Worm (Caenorhabditis elegans) whole organism, L3 larva: ENCODE measurements around the gene B0513.4.

Experiments used
- R02D3.7 ChIP-seq: fragments of 150-350 bp; optimal IDR thresholded peaks from 2 replicates; lab custom pipeline; 2014; ENCODE audit warnings: missing biosample characterization, missing genetic modification characterization
- ZK546.5 ChIP-seq: sonication (generic microtip); optimal IDR thresholded peaks from 2 replicates; lab custom pipeline; 2017; ENCODE audit warnings: missing biosample characterization, missing genetic modification characterization
- aly-2 ChIP-seq: fragments of 150-350 bp; optimal IDR thresholded peaks from 2 replicates; lab custom pipeline; 2014; ENCODE audit warnings: missing biosample characterization, missing genetic modification characterization
- ama-1 ChIP-seq: fragments of 150-350 bp; optimal IDR thresholded peaks from 2 replicates; lab custom pipeline; 2018
- ceh-16 ChIP-seq: sonication (generic microtip); optimal IDR thresholded peaks from 2 replicates; lab custom pipeline; 2017; ENCODE audit warnings: missing biosample characterization, missing genetic modification characterization
- ceh-28 ChIP-seq: fragments of 150-350 bp; optimal IDR thresholded peaks from 2 replicates; lab custom pipeline; 2014; ENCODE audit warnings: missing biosample characterization, missing genetic modification reagents, missing genetic modification characterization
- ceh-82 ChIP-seq: fragments of 150-350 bp; optimal IDR thresholded peaks from 2 replicates; lab custom pipeline; 2014; ENCODE audit warnings: missing biosample characterization, missing genetic modification characterization
- ceh-9 ChIP-seq: sonication (generic microtip); optimal IDR thresholded peaks from 2 replicates; lab custom pipeline; 2018; ENCODE audit warnings: missing biosample characterization, missing genetic modification characterization
- daf-12 ChIP-seq: fragments of 150-350 bp; optimal IDR thresholded peaks from 2 replicates; lab custom pipeline; 2014; ENCODE audit warnings: missing biosample characterization, missing genetic modification reagents, missing genetic modification characterization
- egl-27 ChIP-seq: sonication (generic microtip); optimal IDR thresholded peaks from 4 replicates; lab custom pipeline; 2017; ENCODE audit warnings: missing biosample characterization, missing genetic modification reagents, missing genetic modification characterization
- egl-5 ChIP-seq: fragments of 150-350 bp; optimal IDR thresholded peaks from 2 replicates; lab custom pipeline; 2017; ENCODE audit warnings: missing biosample characterization, missing genetic modification reagents, missing genetic modification characterization, inconsistent platforms
- elt-1 ChIP-seq: fragments of 150-350 bp; optimal IDR thresholded peaks from 2 replicates; lab custom pipeline; 2014; ENCODE audit warnings: missing biosample characterization, missing genetic modification characterization
- elt-2 ChIP-seq: sonication (generic microtip); optimal IDR thresholded peaks from 2 replicates; lab custom pipeline; 2016; ENCODE audit warnings: missing genetic modification reagents, mild to moderate bottlenecking, missing genetic modification characterization, missing compliant biosample characterization
- elt-3 ChIP-seq, 3 experiments: fragments of 150-350 bp in 1 of 3; sonication (generic microtip) in 2 of 3; optimal IDR thresholded peaks; 2 replicates in 2 of 3; 4 replicates in 1 of 3; lab custom pipeline; 2014 to 2017; ENCODE audit warnings: missing biosample characterization in 3 of 3, missing genetic modification characterization in 3 of 3
- eor-1 ChIP-seq, 2 experiments: fragments of 150-350 bp; optimal IDR thresholded peaks; 2 replicates each; lab custom pipeline; 2014 to 2018; ENCODE audit warnings: missing biosample characterization in 2 of 2, missing genetic modification characterization in 2 of 2
- fkh-10 ChIP-seq: sonication (generic microtip); optimal IDR thresholded peaks from 2 replicates; lab custom pipeline; 2017; ENCODE audit warnings: missing biosample characterization, missing genetic modification reagents, missing genetic modification characterization
- fkh-2 ChIP-seq: fragments of 150-350 bp; optimal IDR thresholded peaks from 2 replicates; lab custom pipeline; 2014; ENCODE audit warnings: missing biosample characterization, missing genetic modification reagents, missing genetic modification characterization
- fos-1 ChIP-seq: fragments of 150-350 bp; optimal IDR thresholded peaks from 2 replicates; lab custom pipeline; 2014; ENCODE audit warnings: missing biosample characterization, missing genetic modification characterization
- hmg-11 ChIP-seq: sonication (generic microtip); optimal IDR thresholded peaks from 2 replicates; lab custom pipeline; 2016; ENCODE audit warnings: missing genetic modification characterization, missing compliant biosample characterization
- jun-1 ChIP-seq: fragments of 150-350 bp; optimal IDR thresholded peaks from 2 replicates; lab custom pipeline; 2014; ENCODE audit warnings: missing biosample characterization, missing genetic modification reagents, missing genetic modification characterization
- lin-15B ChIP-seq: fragments of 150-350 bp; optimal IDR thresholded peaks from 2 replicates; lab custom pipeline; 2014; ENCODE audit warnings: missing biosample characterization, missing genetic modification characterization
- lin-39 ChIP-seq: fragments of 150-350 bp; optimal IDR thresholded peaks from 2 replicates; lab custom pipeline; 2018; ENCODE audit warnings: missing biosample characterization, missing genetic modification reagents, missing genetic modification characterization
- lsy-12 ChIP-seq: sonication (generic microtip); optimal IDR thresholded peaks from 2 replicates; lab custom pipeline; 2016; ENCODE audit warnings: mild to moderate bottlenecking, missing genetic modification characterization, missing compliant biosample characterization
- mdl-1 ChIP-seq: fragments of 150-350 bp; optimal IDR thresholded peaks from 2 replicates; lab custom pipeline; 2014; ENCODE audit warnings: missing biosample characterization, missing genetic modification characterization
- mml-1 ChIP-seq: fragments of 150-350 bp; sonication (generic microtip); optimal IDR thresholded peaks from 3 replicates; lab custom pipeline; 2014; ENCODE audit warnings: missing biosample characterization, missing genetic modification characterization
- nfya-1 ChIP-seq: sonication (generic microtip); optimal IDR thresholded peaks from 2 replicates; lab custom pipeline; 2017; ENCODE audit warnings: missing genetic modification characterization, mild to moderate bottlenecking, missing compliant biosample characterization, antibody characterized with exemption, moderate library complexity; ENCODE audit not compliant: insufficient read depth
- nhr-11 ChIP-seq: fragments of 150-350 bp; optimal IDR thresholded peaks from 2 replicates; lab custom pipeline; 2014; ENCODE audit warnings: missing biosample characterization, missing genetic modification characterization
- nhr-12 ChIP-seq: fragments of 150-350 bp; optimal IDR thresholded peaks from 2 replicates; lab custom pipeline; 2014; ENCODE audit warnings: missing biosample characterization, missing genetic modification characterization
- nhr-23 ChIP-seq: fragments of 150-350 bp; optimal IDR thresholded peaks from 2 replicates; lab custom pipeline; 2014; ENCODE audit warnings: missing biosample characterization, missing genetic modification reagents, missing genetic modification characterization
- nhr-237 ChIP-seq: fragments of 150-350 bp; optimal IDR thresholded peaks from 2 replicates; lab custom pipeline; 2014; ENCODE audit warnings: missing biosample characterization, missing genetic modification characterization
- nhr-25 ChIP-seq: sonication (generic microtip); optimal IDR thresholded peaks from 2 replicates; lab custom pipeline; 2017; ENCODE audit warnings: missing biosample characterization, missing genetic modification characterization
- nhr-28 ChIP-seq: fragments of 150-350 bp; optimal IDR thresholded peaks from 2 replicates; lab custom pipeline; 2014; ENCODE audit warnings: missing biosample characterization, missing genetic modification characterization
- nhr-43 ChIP-seq: sonication (generic microtip); optimal IDR thresholded peaks from 2 replicates; lab custom pipeline; 2016; ENCODE audit warnings: mild to moderate bottlenecking, missing genetic modification characterization, missing compliant biosample characterization; ENCODE audit not compliant: poor library complexity, severe bottlenecking
- nhr-67 ChIP-seq: fragments of 150-350 bp; optimal IDR thresholded peaks from 2 replicates; lab custom pipeline; 2014; ENCODE audit warnings: missing biosample characterization, missing genetic modification characterization
- nhr-76 ChIP-seq: fragments of 150-350 bp; sonication (generic microtip); optimal IDR thresholded peaks from 5 replicates; lab custom pipeline; 2014; ENCODE audit warnings: missing biosample characterization, missing genetic modification characterization
- nhr-77 ChIP-seq: fragments of 150-350 bp; optimal IDR thresholded peaks from 2 replicates; lab custom pipeline; 2014; ENCODE audit warnings: missing biosample characterization, missing genetic modification characterization
- pha-4 ChIP-seq: fragments of 150-350 bp; optimal IDR thresholded peaks from 2 replicates; lab custom pipeline; 2014; ENCODE audit warnings: missing biosample characterization, missing genetic modification reagents, missing genetic modification characterization
- pqm-1 ChIP-seq: fragments of 150-350 bp; optimal IDR thresholded peaks from 2 replicates; lab custom pipeline; 2017; ENCODE audit warnings: missing biosample characterization, missing genetic modification characterization, inconsistent platforms
- sea-2 ChIP-seq: fragments of 150-350 bp; sonication (generic microtip); optimal IDR thresholded peaks from 4 replicates; lab custom pipeline; 2014; ENCODE audit warnings: missing biosample characterization, missing genetic modification reagents, missing genetic modification characterization
- skn-1 ChIP-seq: fragments of 150-350 bp; optimal IDR thresholded peaks from 2 replicates; lab custom pipeline; 2014; ENCODE audit warnings: missing biosample characterization, missing genetic modification characterization
- snpc-4 ChIP-seq: fragments of 150-350 bp; optimal IDR thresholded peaks from 2 replicates; lab custom pipeline; 2014; ENCODE audit warnings: missing biosample characterization, missing genetic modification characterization
- tbx-2 ChIP-seq: sonication (generic microtip); optimal IDR thresholded peaks from 2 replicates; lab custom pipeline; 2016; ENCODE audit warnings: mild to moderate bottlenecking, missing genetic modification characterization, missing compliant biosample characterization
- unc-39 ChIP-seq: sonication (generic microtip); optimal IDR thresholded peaks from 4 replicates; lab custom pipeline; 2017; ENCODE audit warnings: missing biosample characterization, missing genetic modification characterization
- unc-62 ChIP-seq: fragments of 150-350 bp; sonication (generic microtip); optimal IDR thresholded peaks from 4 replicates; lab custom pipeline; 2014; ENCODE audit warnings: missing biosample characterization, missing genetic modification reagents, missing genetic modification characterization
- zag-1 ChIP-seq: fragments of 150-350 bp; optimal IDR thresholded peaks from 2 replicates; lab custom pipeline; 2014; ENCODE audit warnings: missing biosample characterization, missing genetic modification characterization
- ztf-11 ChIP-seq: fragments of 150-350 bp; optimal IDR thresholded peaks from 2 replicates; lab custom pipeline; 2014; ENCODE audit warnings: missing biosample characterization, missing genetic modification characterization
- ztf-4 ChIP-seq: fragments of 150-350 bp; optimal IDR thresholded peaks from 2 replicates; lab custom pipeline; 2014; ENCODE audit warnings: missing biosample characterization, missing genetic modification characterization

Gene B0513.4

DNA sequence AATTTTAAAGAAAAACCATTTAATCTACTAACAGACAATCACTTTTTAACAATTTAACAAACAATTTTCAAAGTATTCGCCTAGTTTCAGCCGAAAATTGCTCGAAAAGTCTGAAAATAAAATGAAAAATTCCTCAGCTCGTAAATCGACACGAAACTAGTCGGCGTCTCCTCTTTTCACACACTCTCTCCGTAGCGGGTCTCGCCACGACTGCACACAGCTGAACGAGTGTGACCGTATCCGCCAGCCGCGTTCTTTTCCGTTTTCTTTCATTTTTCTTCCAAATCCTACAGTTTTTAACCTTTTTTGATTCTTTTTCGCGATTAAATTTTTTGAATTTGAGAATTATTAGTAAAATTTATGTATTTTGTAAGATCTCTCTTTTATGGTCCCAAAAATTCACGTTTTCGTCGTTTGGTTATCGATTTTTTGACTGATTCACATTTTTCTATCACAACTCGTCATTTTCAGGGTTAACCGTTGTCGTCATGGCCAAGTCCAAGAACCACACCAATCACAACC lies 1.9 kb downstream of the B0513.4 start, which contains the start of gene rpl-29:
Gene rpl-29, plus strand, starts transcription at position 472 of the 522 bp plus-strand sequence.
- TF ChIP-seq eor-1 (tag; optimal IDR thresholded peaks at IDR 0.05; lab: Kevin White, UChicago) (no peak), nhr-23 (tag; lab: Kevin White, UChicago) (peak; percentile 80), nhr-77 (tag; lab: Kevin White, UChicago) (no peak), elt-1 (tag; lab: Kevin White, UChicago) (peak; percentile 12), fkh-2 (tag; lab: Kevin White, UChicago) (no peak), ztf-4 (tag; lab: Kevin White, UChicago) (no peak), lsy-12 (peak; percentile 71), nhr-11 (tag; lab: Kevin White, UChicago) (no peak), egl-27 (tag; lab: Kevin White, UChicago) (no peak), ceh-9 (tag; lab: Kevin White, UChicago) (no peak), R02D3.7 (tag; lab: Kevin White, UChicago) (peak; percentile 99), nhr-76 (tag; lab: Kevin White, UChicago) (no peak), jun-1 (tag; lab: Kevin White, UChicago) (peak; percentile 61), pqm-1 (tag; lab: Kevin White, UChicago) (peak; percentile 64), nhr-237 (no peak), pha-4 (tag; lab: Kevin White, UChicago) (peak; percentile 96), nhr-67 (no peak), zag-1 (tag; lab: Kevin White, UChicago) (no peak), hmg-11 (peak; percentile 92), nfya-1 (tag; lab: Kevin White, UChicago) (peak; percentile 98), egl-5 (tag; lab: Kevin White, UChicago) (peak; percentile 83), ceh-28 (tag; lab: Kevin White, UChicago) (peak; percentile 56), elt-3 (tag; optimal IDR thresholded peaks at IDR 0.05; lab: Kevin White, UChicago) (no peak), nhr-25 (tag; lab: Kevin White, UChicago) (peak; percentile 89), elt-2 (peak; percentile 57), lin-39 (tag; lab: Kevin White, UChicago) (peak; percentile 85), aly-2 (tag; lab: Kevin White, UChicago) (no peak), unc-62 (GFP tag; lab: Kevin White, UChicago) (no peak), fos-1 (tag; lab: Kevin White, UChicago) (no peak), ceh-82 (tag; lab: Kevin White, UChicago) (peak; percentile 21), nhr-28 (tag; lab: Kevin White, UChicago) (no peak), lin-15B (peak; percentile 87), nhr-43 (tag; lab: Kevin White, UChicago) (no peak), ztf-11 (tag; lab: Kevin White, UChicago) (no peak), snpc-4 (peak; percentile 49), ceh-16 (no peak), fkh-10 (GFP tag; lab: Kevin White, UChicago) (peak; percentile 44), mdl-1 (tag; lab: Kevin White, UChicago) (no peak), unc-39 (no peak), nhr-12 (no peak), mml-1 (tag; lab: Kevin White, UChicago) (no peak), tbx-2 (tag; lab: Kevin White, UChicago) (peak; percentile 25), ama-1 (peak; percentile 70), skn-1 (tag; lab: Kevin White, UChicago) (peak; percentile 76), ZK546.5 (no peak), daf-12 (tag; lab: Kevin White, UChicago) (no peak), sea-2 (no peak)
